Worm (Caenorhabditis elegans): ENCODE data around the gene gst-2.
A peak's percentile ranks its signal among the peaks of the same experiment; 100 is the strongest.

The gst-2 gene

ce11 chrIV:10128906-10129386, 12.9 kb downstream of the gst-2 start, which contains the start of the genes gtbp-1 and K08F4.3 (continued):
- TF ChIP-seq nhr-237 (tag; optimal IDR thresholded peaks at IDR 0.05) (no peak), unc-39 (tag; optimal IDR thresholded peaks at IDR 0.05) (no peak), aly-2 (tag; optimal IDR thresholded peaks at IDR 0.05) (no peak), nhr-12 (tag; optimal IDR thresholded peaks at IDR 0.05) (no peak), nhr-77 (tag; optimal IDR thresholded peaks at IDR 0.05) (no peak), zag-1 (tag; optimal IDR thresholded peaks at IDR 0.05) (no peak), nhr-25 (tag; optimal IDR thresholded peaks at IDR 0.05) (peak; percentile 81), egl-5 (tag; optimal IDR thresholded peaks at IDR 0.05) (peak; percentile 94), ceh-28 (tag; optimal IDR thresholded peaks at IDR 0.05) (no peak), elt-3 (tag; optimal IDR thresholded peaks at IDR 0.05) (peak in 1 of 3 experiments; percentile 12), egl-27 (tag; optimal IDR thresholded peaks at IDR 0.05) (no peak), elt-1 (tag; optimal IDR thresholded peaks at IDR 0.05) (no peak), ama-1 (optimal IDR thresholded peaks at IDR 0.05) (peak; percentile 23), fos-1 (tag; optimal IDR thresholded peaks at IDR 0.05) (no peak), snpc-4 (tag; optimal IDR thresholded peaks at IDR 0.05) (peak; percentile 42), nhr-28 (tag; optimal IDR thresholded peaks at IDR 0.05) (no peak), nhr-23 (tag; optimal IDR thresholded peaks at IDR 0.05) (no peak)

DNA sequence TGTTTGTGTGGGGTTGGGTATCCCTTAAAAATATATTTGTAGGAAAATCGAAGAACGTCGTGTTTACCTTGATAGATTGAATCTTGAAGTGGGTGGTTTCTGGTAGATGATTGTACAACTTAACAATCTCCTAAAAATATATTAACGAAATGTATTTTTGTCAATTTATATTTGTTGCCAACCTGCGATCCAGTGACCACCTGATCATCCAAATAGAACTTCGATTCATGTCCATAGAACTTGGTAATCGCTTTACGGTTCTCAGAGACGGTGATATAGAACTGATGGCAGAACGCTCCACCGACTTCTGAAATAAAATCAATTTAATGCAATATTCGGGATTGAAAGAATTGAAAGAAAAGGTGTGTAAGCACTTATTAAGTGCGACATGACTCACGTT, 13.4 kb downstream of the gst-2 start:
- no peak for TF ChIP-seq daf-12 (tag; optimal IDR thresholded peaks at IDR 0.05)
- no peak for TF ChIP-seq unc-62 (GFP tag; optimal IDR thresholded peaks at IDR 0.05)
- TF ChIP-seq nhr-67 (tag; optimal IDR thresholded peaks at IDR 0.05): no peak
- no peak for TF ChIP-seq mml-1 (tag; optimal IDR thresholded peaks at IDR 0.05)
- no peak for TF ChIP-seq nfya-1 (tag; optimal IDR thresholded peaks at IDR 0.05; ENCODE audit: insufficient read depth)
- TF ChIP-seq tbx-2 (tag; optimal IDR thresholded peaks at IDR 0.05): no peak
- TF ChIP-seq nhr-77 (tag; optimal IDR thresholded peaks at IDR 0.05): no peak
- no peak for TF ChIP-seq nhr-25 (tag; optimal IDR thresholded peaks at IDR 0.05)
- TF ChIP-seq pha-4 (tag; optimal IDR thresholded peaks at IDR 0.05): no peak
- TF ChIP-seq hmg-11 (tag; optimal IDR thresholded peaks at IDR 0.05): no peak
- no peak for TF ChIP-seq ZK546.5 (tag; optimal IDR thresholded peaks at IDR 0.05)
- TF ChIP-seq lin-15B (tag; optimal IDR thresholded peaks at IDR 0.05): no peak
- TF ChIP-seq unc-39 (tag; optimal IDR thresholded peaks at IDR 0.05): no peak
- no peak for TF ChIP-seq fkh-2 (tag; optimal IDR thresholded peaks at IDR 0.05)

DNA sequence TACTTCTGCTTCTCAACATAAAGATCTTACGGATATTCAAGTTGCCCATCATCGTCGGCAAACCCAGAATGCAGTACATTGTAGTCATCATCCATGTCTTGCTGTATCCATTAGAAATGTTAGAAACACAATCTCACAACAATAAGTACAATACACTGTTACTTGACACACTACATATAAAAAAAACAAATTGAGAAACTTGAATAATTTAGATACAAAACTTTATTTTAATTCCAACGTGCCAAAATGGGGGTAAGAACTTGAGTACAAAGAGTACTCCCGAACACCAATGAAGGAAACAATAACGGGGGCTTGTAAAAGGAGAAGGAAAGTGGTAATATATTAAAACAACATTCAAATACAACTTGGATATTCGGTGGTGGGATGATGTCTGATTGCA, 15.3 kb downstream of the gst-2 start, which contains the start of gene ctf-18:
Gene ctf-18, minus strand, starts transcription at position 101 of the 400 bp plus-strand sequence.
- TF ChIP-seq mml-1 (tag; optimal IDR thresholded peaks at IDR 0.05) (no peak), ztf-11 (tag; optimal IDR thresholded peaks at IDR 0.05) (no peak), pha-4 (tag; optimal IDR thresholded peaks at IDR 0.05) (no peak), lin-15B (tag; optimal IDR thresholded peaks at IDR 0.05) (no peak), eor-1 (tag; optimal IDR thresholded peaks at IDR 0.05) (no peak), jun-1 (tag; optimal IDR thresholded peaks at IDR 0.05) (no peak), fkh-2 (tag; optimal IDR thresholded peaks at IDR 0.05) (no peak)

DNA sequence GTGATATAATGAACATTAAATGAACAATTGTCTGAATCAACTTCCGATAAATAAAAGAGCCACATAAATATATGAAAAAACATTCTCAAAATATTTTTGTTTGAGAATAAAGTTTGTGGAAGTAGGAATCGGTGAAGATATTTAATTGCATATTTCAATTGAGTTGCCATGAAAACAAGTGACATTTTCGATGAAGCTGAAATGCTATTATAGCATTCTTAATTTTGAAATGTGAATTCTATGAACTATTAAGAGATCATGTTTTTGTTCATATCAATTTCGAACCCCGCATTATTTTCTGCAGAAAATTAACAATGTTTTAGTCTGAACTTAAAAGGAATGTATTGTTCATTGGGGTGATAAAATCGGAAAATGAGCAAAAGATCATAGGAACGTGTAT, 19.7 kb downstream of the gst-2 start, which contains the start of gene irld-21:
Gene irld-21, minus strand, starts transcription at position 101 of the 400 bp plus-strand sequence.
- no peak for TF ChIP-seq ztf-4 (tag; optimal IDR thresholded peaks at IDR 0.05)
- TF ChIP-seq egl-5 (tag; optimal IDR thresholded peaks at IDR 0.05): no peak
- no peak for TF ChIP-seq nfya-1 (tag; optimal IDR thresholded peaks at IDR 0.05; ENCODE audit: insufficient read depth)
- no peak for TF ChIP-seq lin-15B (tag; optimal IDR thresholded peaks at IDR 0.05)
- no peak for TF ChIP-seq pqm-1 (tag; optimal IDR thresholded peaks at IDR 0.05)
- no peak for TF ChIP-seq ama-1 (optimal IDR thresholded peaks at IDR 0.05)
- no peak for TF ChIP-seq ceh-28 (tag; optimal IDR thresholded peaks at IDR 0.05)
- no peak for TF ChIP-seq sea-2 (GFP tag; optimal IDR thresholded peaks at IDR 0.05)
- no peak for TF ChIP-seq elt-1 (tag; optimal IDR thresholded peaks at IDR 0.05)
- TF ChIP-seq nhr-237 (tag; optimal IDR thresholded peaks at IDR 0.05): no peak
- TF ChIP-seq egl-27 (tag; optimal IDR thresholded peaks at IDR 0.05): no peak
- TF ChIP-seq zag-1 (tag; optimal IDR thresholded peaks at IDR 0.05): no peak
- TF ChIP-seq mml-1 (tag; optimal IDR thresholded peaks at IDR 0.05): no peak
- TF ChIP-seq unc-62 (GFP tag; optimal IDR thresholded peaks at IDR 0.05): no peak
- no peak for TF ChIP-seq aly-2 (tag; optimal IDR thresholded peaks at IDR 0.05)
- TF ChIP-seq nhr-28 (tag; optimal IDR thresholded peaks at IDR 0.05): no peak
- TF ChIP-seq skn-1 (tag; optimal IDR thresholded peaks at IDR 0.05): no peak
- TF ChIP-seq unc-39 (tag; optimal IDR thresholded peaks at IDR 0.05): no peak
- TF ChIP-seq R02D3.7 (tag; optimal IDR thresholded peaks at IDR 0.05): no peak

Data from whole organism, L3 larva.